Fruit fly (Drosophila melanogaster) whole organism, embryonic: ENCODE results near the gene zen2.

Source experiments
- CG10274 ChIP-seq: fragments of 200-800 bp; sonication (Bioruptor generic); optimal IDR thresholded peaks from 3 replicates; lab custom pipeline; 2017; ENCODE audit warnings: missing biosample characterization, mild to moderate bottlenecking, missing genetic modification characterization
- CG10321 ChIP-seq: fragments of 200-800 bp; sonication (Bioruptor generic); IDR thresholded peaks from 2 replicates; pipeline ENCODE4 v1.3.6; 2022; ENCODE audit warnings: missing biosample characterization, missing genetic modification characterization
- CG10431 ChIP-seq: fragments of 200-800 bp; sonication (Bioruptor generic); optimal IDR thresholded peaks from 3 replicates; lab custom pipeline; 2018; ENCODE audit warnings: missing biosample characterization, mild to moderate bottlenecking, missing genetic modification characterization
- CG14710 ChIP-seq: fragments of 200-800 bp; sonication (Bioruptor generic); optimal IDR thresholded peaks from 3 replicates; lab custom pipeline; 2019; ENCODE audit warnings: missing biosample characterization, mild to moderate bottlenecking, missing genetic modification characterization, moderate library complexity
- CG17359 ChIP-seq: fragments of 200-800 bp; sonication (Bioruptor generic); optimal IDR thresholded peaks from 3 replicates; lab custom pipeline; 2018; ENCODE audit warnings: missing biosample characterization, mild to moderate bottlenecking, missing genetic modification characterization, moderate library complexity
- CG18011 ChIP-seq: fragments of 200-800 bp; sonication (Bioruptor generic); optimal IDR thresholded peaks from 2 replicates; lab custom pipeline; 2017; ENCODE audit warnings: missing biosample characterization, missing genetic modification characterization, mild to moderate bottlenecking, moderate library complexity, missing genotype
- CG18262 ChIP-seq: fragments of 200-800 bp; optimal IDR thresholded peaks from 3 replicates; lab custom pipeline; 2019; ENCODE audit warnings: missing biosample characterization, mild to moderate bottlenecking, missing genetic modification characterization, moderate library complexity
- CG18476 ChIP-seq: fragments of 200-800 bp; sonication (Bioruptor generic); optimal IDR thresholded peaks from 2 replicates; lab custom pipeline; 2016; ENCODE audit warnings: missing biosample characterization, mild to moderate bottlenecking, missing genetic modification characterization
- CG2129 ChIP-seq: fragments of 200-800 bp; sonication (Bioruptor generic); IDR thresholded peaks from 2 replicates; pipeline ENCODE4 v1.3.6; 2022; ENCODE audit warnings: missing biosample characterization, missing genetic modification characterization; ENCODE audit not compliant: partially characterized antibody
- CG30020 ChIP-seq: fragments of 200-800 bp; optimal IDR thresholded peaks from 2 replicates; lab custom pipeline; 2019; ENCODE audit warnings: missing biosample characterization, mild to moderate bottlenecking, missing genetic modification characterization, moderate library complexity
- CG3847 ChIP-seq: fragments of 200-800 bp; sonication (Bioruptor generic); IDR thresholded peaks from 2 replicates; pipeline ENCODE4 v1.3.6; 2022; ENCODE audit warnings: missing biosample characterization, missing genetic modification characterization
- CG6654 ChIP-seq: fragments of 200-800 bp; sonication (Bioruptor generic); optimal IDR thresholded peaks from 2 replicates; lab custom pipeline; 2017; ENCODE audit warnings: missing biosample characterization, mild to moderate bottlenecking, missing genetic modification characterization
- CG8089 ChIP-seq: fragments of 200-800 bp; sonication (Bioruptor generic); optimal IDR thresholded peaks from 3 replicates; lab custom pipeline; 2016; ENCODE audit warnings: missing biosample characterization, missing genetic modification characterization
- CG9797 ChIP-seq: fragments of 200-800 bp; sonication (Bioruptor generic); optimal IDR thresholded peaks from 3 replicates; lab custom pipeline; 2018; ENCODE audit warnings: missing biosample characterization, mild to moderate bottlenecking, missing genetic modification characterization
- CG9932 ChIP-seq: fragments of 200-800 bp; sonication (Bioruptor generic); IDR thresholded peaks from 2 replicates; pipeline ENCODE4 v1.3.6; 2022; ENCODE audit warnings: missing biosample characterization, missing genetic modification characterization
- CrebB ChIP-seq: fragments of 200-800 bp; sonication (Bioruptor generic); optimal IDR thresholded peaks from 3 replicates; lab custom pipeline; 2018; ENCODE audit warnings: missing biosample characterization, mild to moderate bottlenecking, missing genetic modification characterization
- E2f1 ChIP-seq: fragments of 200-800 bp; sonication (Bioruptor generic); IDR thresholded peaks from 2 replicates; pipeline ENCODE4 v1.3.6; 2022; ENCODE audit warnings: missing biosample characterization, missing genetic modification characterization
- Elba2 ChIP-seq: fragments of 200-800 bp; sonication (Bioruptor generic); optimal IDR thresholded peaks from 3 replicates; lab custom pipeline; 2016; ENCODE audit warnings: missing biosample characterization, missing genetic modification characterization
- Fer2 ChIP-seq: fragments of 200-800 bp; sonication (Bioruptor generic); optimal IDR thresholded peaks from 2 replicates; lab custom pipeline; 2018; ENCODE audit warnings: missing biosample characterization, mild to moderate bottlenecking, missing genetic modification characterization, moderate library complexity
- MESR4 ChIP-seq: fragments of 200-800 bp; sonication (Bioruptor generic); optimal IDR thresholded peaks from 2 replicates; lab custom pipeline; 2018; ENCODE audit warnings: missing biosample characterization, mild to moderate bottlenecking, missing genetic modification characterization, moderate library complexity
- Nf-YB ChIP-seq: fragments of 200-800 bp; sonication (Bioruptor generic); optimal IDR thresholded peaks from 3 replicates; lab custom pipeline; 2019; ENCODE audit warnings: missing biosample characterization, mild to moderate bottlenecking, missing genetic modification characterization, moderate library complexity
- Pdp1 ChIP-seq, 2 experiments: fragments of 200-800 bp; sonication (Bioruptor generic); optimal IDR thresholded peaks; 3 replicates each; lab custom pipeline; 2016; ENCODE audit warnings: missing biosample characterization in 2 of 2, missing genetic modification characterization in 2 of 2, mild to moderate bottlenecking in 1 of 2, moderate library complexity in 1 of 2
- Vsx1 ChIP-seq: fragments of 200-800 bp; sonication (Bioruptor generic); optimal IDR thresholded peaks from 2 replicates; lab custom pipeline; 2017; ENCODE audit warnings: missing biosample characterization, mild to moderate bottlenecking, missing genetic modification characterization, missing genetic modification reagents
- amos ChIP-seq: fragments of 200-800 bp; sonication (Bioruptor generic); IDR thresholded peaks from 2 replicates; pipeline ENCODE4 v1.3.6; 2022; ENCODE audit warnings: missing biosample characterization, missing genetic modification characterization; ENCODE audit not compliant: partially characterized antibody
- ash1 ChIP-seq: fragments of 200-800 bp; sonication (Bioruptor generic); optimal IDR thresholded peaks from 2 replicates; lab custom pipeline; 2018; ENCODE audit warnings: missing biosample characterization, mild to moderate bottlenecking, missing genetic modification characterization
- bab2 ChIP-seq: fragments of 200-800 bp; sonication (Bioruptor generic); optimal IDR thresholded peaks from 2 replicates; lab custom pipeline; 2016; ENCODE audit warnings: missing biosample characterization, missing genetic modification characterization
- chn ChIP-seq: fragments of 200-800 bp; sonication (Bioruptor generic); optimal IDR thresholded peaks from 2 replicates; lab custom pipeline; 2016; ENCODE audit warnings: missing biosample characterization, missing genetic modification characterization
- disco-r ChIP-seq: fragments of 200-800 bp; sonication (Bioruptor generic); optimal IDR thresholded peaks from 2 replicates; lab custom pipeline; 2016; ENCODE audit warnings: missing biosample characterization, missing genetic modification characterization
- dmrt99B ChIP-seq: fragments of 200-800 bp; sonication (Bioruptor generic); optimal IDR thresholded peaks from 2 replicates; lab custom pipeline; 2018; ENCODE audit warnings: missing biosample characterization, mild to moderate bottlenecking, missing genetic modification characterization, moderate library complexity
- emc ChIP-seq: fragments of 200-800 bp; sonication (Bioruptor generic); optimal IDR thresholded peaks from 2 replicates; lab custom pipeline; 2016; ENCODE audit warnings: missing biosample characterization, missing genetic modification characterization
- gem ChIP-seq: fragments of 200-800 bp; sonication (Bioruptor generic); optimal IDR thresholded peaks from 2 replicates; lab custom pipeline; 2019; ENCODE audit warnings: missing biosample characterization, mild to moderate bottlenecking, missing genetic modification characterization, moderate library complexity
- ham ChIP-seq: fragments of 200-800 bp; sonication (Bioruptor generic); IDR thresholded peaks from 2 replicates; pipeline ENCODE4 v1.3.6; 2022; ENCODE audit warnings: missing biosample characterization, missing genetic modification characterization
- hkb ChIP-seq, 2 experiments: fragments of 200-800 bp in 1 of 2; fragments of >200 bp in 1 of 2; sonication (Bioruptor generic) in 1 of 2; IDR thresholded peaks in 1 of 2; optimal IDR thresholded peaks in 1 of 2; 2 replicates each; pipeline versions ENCODE4 v1.3.6 to Lab custom; 2017 to 2022; ENCODE audit warnings: missing biosample characterization in 1 of 2, missing genetic modification characterization in 1 of 2
- jigr1 ChIP-seq: fragments of 200-800 bp; sonication (Bioruptor generic); IDR thresholded peaks from 3 replicates; pipeline ENCODE4 v1.3.6; 2022; ENCODE audit warnings: missing biosample characterization, missing genetic modification characterization
- lbe ChIP-seq: fragments of 200-800 bp; sonication (Bioruptor generic); optimal IDR thresholded peaks from 2 replicates; lab custom pipeline; 2016; ENCODE audit warnings: missing biosample characterization, mild to moderate bottlenecking, missing genetic modification characterization
- lov ChIP-seq, 2 experiments: fragments of 200-800 bp in 1 of 2; fragments of >200 bp in 1 of 2; sonication (Bioruptor generic) in 1 of 2; IDR thresholded peaks in 1 of 2; optimal IDR thresholded peaks in 1 of 2; 2 replicates in 1 of 2; 3 replicates in 1 of 2; pipeline versions ENCODE4 v1.3.6 to Lab custom; 2017 to 2022; ENCODE audit warnings: missing biosample characterization in 1 of 2, missing genetic modification characterization in 1 of 2
- luna ChIP-seq: fragments of 200-800 bp; sonication (Bioruptor generic); optimal IDR thresholded peaks from 2 replicates; lab custom pipeline; 2016; ENCODE audit warnings: missing biosample characterization, missing genetic modification characterization
- nom ChIP-seq: fragments of 200-800 bp; sonication (Bioruptor generic); optimal IDR thresholded peaks from 2 replicates; lab custom pipeline; 2017; ENCODE audit warnings: missing biosample characterization, missing genetic modification characterization, mild to moderate bottlenecking, moderate library complexity, missing genetic modification reagents
- otp ChIP-seq: fragments of 200-800 bp; sonication (Bioruptor generic); IDR thresholded peaks from 3 replicates; pipeline ENCODE4, ENCODE4 v1.3.6; 2022; ENCODE audit warnings: missing biosample characterization, missing genetic modification characterization
- pros ChIP-seq: fragments of 200-800 bp; sonication (Bioruptor generic); optimal IDR thresholded peaks from 3 replicates; lab custom pipeline; 2019; ENCODE audit warnings: missing biosample characterization, mild to moderate bottlenecking, missing genetic modification characterization, moderate library complexity
- psq ChIP-seq: fragments of 200-800 bp; sonication (Bioruptor generic); optimal IDR thresholded peaks from 2 replicates; lab custom pipeline; 2017; ENCODE audit warnings: missing biosample characterization, missing genetic modification characterization
- rib ChIP-seq: fragments of 200-800 bp; sonication (Bioruptor generic); IDR thresholded peaks from 2 replicates; pipeline ENCODE4 v1.3.6; 2022; ENCODE audit warnings: missing biosample characterization, missing genetic modification characterization
- row ChIP-seq: fragments of 200-800 bp; sonication (Bioruptor generic); IDR thresholded peaks from 3 replicates; pipeline ENCODE4 v1.3.6; 2022; ENCODE audit warnings: missing biosample characterization, missing genetic modification characterization
- seq ChIP-seq: fragments of 200-800 bp; sonication (Bioruptor generic); IDR thresholded peaks from 2 replicates; pipeline ENCODE4 v1.3.6; 2022; ENCODE audit warnings: missing biosample characterization, missing genetic modification characterization
- so ChIP-seq: fragments of 200-800 bp; sonication (Bioruptor generic); IDR thresholded peaks from 3 replicates; pipeline ENCODE4 v1.3.6; 2022; ENCODE audit warnings: missing biosample characterization, missing genetic modification characterization
- sug ChIP-seq: fragments of 200-800 bp; optimal IDR thresholded peaks from 2 replicates; lab custom pipeline; 2019; ENCODE audit warnings: missing biosample characterization, mild to moderate bottlenecking, missing genetic modification characterization, moderate library complexity
- trem ChIP-seq: fragments of 200-800 bp; optimal IDR thresholded peaks from 3 replicates; lab custom pipeline; 2019; ENCODE audit warnings: missing biosample characterization, mild to moderate bottlenecking, missing genetic modification characterization, moderate library complexity
- unpg ChIP-seq: fragments of 200-800 bp; sonication (Bioruptor generic); optimal IDR thresholded peaks from 3 replicates; lab custom pipeline; 2018; ENCODE audit warnings: missing biosample characterization, mild to moderate bottlenecking, missing genetic modification characterization, moderate library complexity
- wor ChIP-seq: fragments of 200-800 bp; sonication (Bioruptor generic); IDR thresholded peaks from 2 replicates; pipeline ENCODE4 v1.3.6; 2022; ENCODE audit warnings: missing biosample characterization, missing genetic modification characterization

Gene zen2

DNA sequence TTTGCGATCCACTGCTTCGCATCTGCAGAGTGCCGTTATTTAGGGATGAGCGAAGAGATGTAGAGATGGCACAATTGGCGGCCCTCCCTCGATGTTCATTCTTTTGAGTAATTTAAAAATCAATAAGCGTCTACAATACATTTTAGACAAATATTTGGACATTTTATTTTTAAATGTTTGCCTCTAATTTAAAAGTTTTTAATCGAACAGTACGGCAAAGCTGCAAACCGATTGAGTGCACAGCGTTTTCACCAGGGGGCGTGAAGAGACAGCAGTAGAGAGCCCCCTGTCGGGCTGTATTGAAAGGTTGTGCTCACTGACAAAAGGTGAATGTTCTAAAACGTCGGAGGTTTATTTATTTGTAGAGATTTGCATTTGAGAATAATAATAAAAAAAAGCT, 15.5 kb upstream of the zen2 start, which contains the start of gene bcd (continued):
- TF ChIP-seq E2f1 (GFP tag; lab: Robert Waterston, UW) (peak; percentile 69), lov (optimal IDR thresholded peaks at IDR 0.05; lab: Kevin White, UChicago) (no peak), lov (GFP tag; IDR thresholded peaks at IDR 0.05; lab: Robert Waterston, UW) (0 out of 3 replicates have a peak, but pooled peaks have one; percentile 56), CG10274 (peak; percentile 16), so (GFP tag; lab: Robert Waterston, UW) (no peak), luna (GFP tag; lab: Kevin White, UChicago) (no peak), CrebB (tag; lab: Kevin White, UChicago) (no peak), CG9797 (GFP tag; lab: Kevin White, UChicago) (peak; percentile 10), otp (GFP tag; lab: Robert Waterston, UW) (peak; percentile 83), Fer2 (tag; lab: Kevin White, UChicago) (peak; percentile 45), CG3847 (GFP tag; lab: Robert Waterston, UW) (peak; percentile 75), MESR4 (GFP tag; lab: Kevin White, UChicago) (no peak), dmrt99B (tag; lab: Kevin White, UChicago) (peak; percentile 63), CG10431 (GFP tag; lab: Kevin White, UChicago) (no peak), lbe (GFP tag; lab: Kevin White, UChicago) (no peak), Nf-YB (peak; percentile 21), ham (GFP tag; lab: Robert Waterston, UW) (no peak), trem (tag; lab: Kevin White, UChicago) (peak; percentile 72), bab2 (GFP tag; lab: Kevin White, UChicago) (peak; percentile 78), wor (GFP tag; lab: Robert Waterston, UW) (peak; percentile 67), emc (peak; percentile 36), CG8089 (GFP tag; lab: Kevin White, UChicago) (peak; percentile 84), Pdp1 (GFP tag; optimal IDR thresholded peaks at IDR 0.05; lab: Kevin White, UChicago) (peak in 1 of 2 experiments; percentile 75), gem (tag; lab: Kevin White, UChicago) (peak; percentile 78), Elba2 (GFP tag; lab: Kevin White, UChicago) (peak; percentile 52), CG2129 (GFP tag; lab: Robert Waterston, UW) (no peak), pros (GFP tag; lab: Kevin White, UChicago) (no peak), disco-r (GFP tag; lab: Kevin White, UChicago) (peak; percentile 37), nom (GFP tag; lab: Kevin White, UChicago) (no peak), CG10321 (GFP tag; lab: Robert Waterston, UW) (no peak), hkb (optimal IDR thresholded peaks at IDR 0.05; lab: Kevin White, UChicago) (peak; percentile 54), hkb (GFP tag; IDR thresholded peaks at IDR 0.05; lab: Robert Waterston, UW) (peak; percentile 70), CG30020 (tag; lab: Kevin White, UChicago) (no peak), seq (GFP tag; lab: Robert Waterston, UW) (peak; percentile 61), jigr1 (GFP tag; lab: Robert Waterston, UW) (peak; percentile 57; the same call in 1 of the 3 replicates), sug (tag; lab: Kevin White, UChicago) (no peak), CG18262 (tag; lab: Kevin White, UChicago) (peak; percentile 66), ash1 (peak; percentile 2), unpg (peak; percentile 72), CG18476 (GFP tag; lab: Kevin White, UChicago) (peak; percentile 57), rib (GFP tag; lab: Robert Waterston, UW) (peak; percentile 45; the same call in 1 of the 2 replicates), CG9932 (GFP tag; lab: Robert Waterston, UW) (peak; percentile 82), CG17359 (peak; percentile 74), amos (GFP tag; lab: Robert Waterston, UW) (peak; percentile 57), CG14710 (tag; lab: Kevin White, UChicago) (peak; percentile 61), Vsx1 (GFP tag; lab: Kevin White, UChicago) (no peak), CG6654 (peak; percentile 25), row (peak; percentile 53; the same call in 2 of the 3 replicates), chn (GFP tag; lab: Kevin White, UChicago) (peak; percentile 81), CG18011 (GFP tag; lab: Kevin White, UChicago) (peak; percentile 98), psq (GFP tag; lab: Kevin White, UChicago) (peak; percentile 48)
